Fruit fly (Drosophila melanogaster) Kc167 (cell line): Measurements from ENCODE around the gene Frmd5.

Source experiments
- Myc ChIP-seq: fragments of >200 bp; optimal IDR thresholded peaks from 2 replicates; lab custom pipeline; 2017; ENCODE audit warnings: missing external identifiers
- Sin3A ChIP-seq: fragments of >200 bp; optimal IDR thresholded peaks from 2 replicates; lab custom pipeline; 2018; ENCODE audit warnings: missing external identifiers
- h ChIP-seq: fragments of >200 bp; optimal IDR thresholded peaks from 3 replicates; lab custom pipeline; 2018; ENCODE audit warnings: missing external identifiers
- insv ChIP-seq: fragments of >200 bp; optimal IDR thresholded peaks from 3 replicates; lab custom pipeline; 2018; ENCODE audit warnings: missing external identifiers
- psq ChIP-seq: fragments of >200 bp; optimal IDR thresholded peaks from 2 replicates; lab custom pipeline; 2017; ENCODE audit warnings: missing external identifiers
- ttk ChIP-seq: sonication (Bioruptor generic); optimal IDR thresholded peaks from 2 replicates; lab custom pipeline; 2017; ENCODE audit warnings: missing external identifiers

The Frmd5 gene

dm6 chr2L:10314327-10315210 lies 29.7 kb upstream of the Frmd5 start, which contains the start of the genes Usp14 and CG4972:
TSS of gene Usp14 (minus strand) at chr2L:10314396.
TSS of gene CG4972 (plus strand) at chr2L:10314792.
- TF ChIP-seq Sin3A (lab: Kevin White, UChicago), result no peak
- TF ChIP-seq Myc (lab: Kevin White, UChicago), result no peak
- TF ChIP-seq psq (lab: Kevin White, UChicago), result no peak
- TF ChIP-seq h, result no peak
- no peak for TF ChIP-seq ttk
- TF ChIP-seq insv (lab: Kevin White, UChicago), result no peak

dm6 chr2L:10315888-10316287 lies 28.4 kb upstream of the Frmd5 start:
- TF ChIP-seq Myc (lab: Kevin White, UChicago), result no peak

dm6 chr2L:10320174-10320775 lies 24.0 kb upstream of the Frmd5 start:
- no peak for TF ChIP-seq h
- no peak for TF ChIP-seq ttk
- TF ChIP-seq Myc (lab: Kevin White, UChicago), result no peak
- no peak for TF ChIP-seq Sin3A (lab: Kevin White, UChicago)
- no peak for TF ChIP-seq psq (lab: Kevin White, UChicago)
- TF ChIP-seq insv (lab: Kevin White, UChicago), result no peak

- TF ChIP-seq insv (lab: Kevin White, UChicago) (no peak), ttk (no peak), Sin3A (lab: Kevin White, UChicago) (no peak), psq (lab: Kevin White, UChicago) (no peak), h (no peak), Myc (lab: Kevin White, UChicago) (no peak)
These were observed 23.1 kb upstream of the Frmd5 start for dm6 chr2L:10321036-10321583.

- TF ChIP-seq insv (lab: Kevin White, UChicago) (no peak), ttk (no peak), Sin3A (lab: Kevin White, UChicago) (no peak), psq (lab: Kevin White, UChicago) (no peak), h (no peak)
These were observed 22.6 kb upstream of the Frmd5 start for dm6 chr2L:10321612-10322011.

dm6 chr2L:10322176-10322575 lies 22.1 kb upstream of the Frmd5 start, which contains the start of gene CG4995:
TSS of gene CG4995 (plus strand) at chr2L:10322476.
- TF ChIP-seq h, result no peak
- no peak for TF ChIP-seq ttk
- no peak for TF ChIP-seq Myc (lab: Kevin White, UChicago)
- TF ChIP-seq psq (lab: Kevin White, UChicago), result no peak
- TF ChIP-seq Sin3A (lab: Kevin White, UChicago), result no peak
- TF ChIP-seq insv (lab: Kevin White, UChicago), result no peak

dm6 chr2L:10322773-10323487 lies 21.3 kb upstream of the Frmd5 start, which contains the start of gene CG5381:
TSS of gene CG5381 (minus strand) at chr2L:10323102.
- TF ChIP-seq Myc (lab: Kevin White, UChicago), result no peak
- TF ChIP-seq insv (lab: Kevin White, UChicago), result no peak
- TF ChIP-seq h, result no peak
- no peak for TF ChIP-seq psq (lab: Kevin White, UChicago)
- TF ChIP-seq ttk, result no peak
- TF ChIP-seq Sin3A (lab: Kevin White, UChicago), result no peak

- no peak for TF ChIP-seq ttk
- no peak for TF ChIP-seq h
- TF ChIP-seq Sin3A (lab: Kevin White, UChicago), result no peak
- no peak for TF ChIP-seq psq (lab: Kevin White, UChicago)
- TF ChIP-seq Myc (lab: Kevin White, UChicago), result no peak
- no peak for TF ChIP-seq insv (lab: Kevin White, UChicago)
These were observed 16.5 kb upstream of the Frmd5 start, which contains the start of gene RnrL for dm6 chr2L:10327790-10328189. TSS of gene RnrL (minus strand) at chr2L:10327943.

dm6 chr2L:10331066-10331847 lies 13.0 kb upstream of the Frmd5 start, which contains the start of the genes Schip1 and Cox10:
TSS of gene Schip1 (minus strand) at chr2L:10331116.
TSS of gene Cox10 (plus strand) at chr2L:10331471.
- no peak for TF ChIP-seq psq (lab: Kevin White, UChicago)

dm6 chr2L:10333091-10333991 lies 10.9 kb upstream of the Frmd5 start, which contains the start of gene GATAd:
TSS of gene GATAd (plus strand) at chr2L:10333734.
- no peak for TF ChIP-seq psq (lab: Kevin White, UChicago)
- no peak for TF ChIP-seq Sin3A (lab: Kevin White, UChicago)
- no peak for TF ChIP-seq h
- no peak for TF ChIP-seq ttk
- TF ChIP-seq Myc (lab: Kevin White, UChicago), result no peak
- no peak for TF ChIP-seq insv (lab: Kevin White, UChicago)
